Fruit fly (Drosophila melanogaster): Measurements from ENCODE around the gene TfIIFalpha.
A peak's percentile ranks its signal among the peaks of the same experiment; 100 is the strongest.

Gene TfIIFalpha

dm6 chr3R:6426173-6426899, 46.1 kb downstream of the TfIIFalpha start (continued):
- TF ChIP-seq pan (optimal IDR thresholded peaks at IDR 0.05) = no peak
- peak in 1 of 2 experiments; percentile 50 for TF ChIP-seq pan (GFP tag; optimal IDR thresholded peaks at IDR 0.05 in 1 of 2, IDR thresholded peaks at IDR 0.05 in 1 of 2)
- peak; percentile 60 for TF ChIP-seq ftz-f1 (GFP tag; optimal IDR thresholded peaks at IDR 0.05)
- TF ChIP-seq unc-4 (GFP tag; IDR thresholded peaks at IDR 0.05; ENCODE audit: partially characterized antibody) = no peak
- 0 out of 2 replicates have a peak, but pooled peaks have one; percentile 12 for TF ChIP-seq Scr (GFP tag; IDR thresholded peaks at IDR 0.05; ENCODE audit: partially characterized antibody)
- TF ChIP-seq CG13287 (GFP tag; IDR thresholded peaks at IDR 0.05; ENCODE audit: partially characterized antibody) = peak; percentile 30; the same call in 1 of the 2 replicates
- peak; percentile 93 for TF ChIP-seq crol (GFP tag; IDR thresholded peaks at IDR 0.05)
- peak; percentile 27; the same call in 1 of the 3 replicates for TF ChIP-seq ci (GFP tag; IDR thresholded peaks at IDR 0.05)
- TF ChIP-seq hkb (optimal IDR thresholded peaks at IDR 0.05) = no peak
- TF ChIP-seq hkb (GFP tag; IDR thresholded peaks at IDR 0.05) = peak; percentile 43; the same call in 1 of the 2 replicates
- peak; percentile 66 for TF ChIP-seq CG10431 (GFP tag; optimal IDR thresholded peaks at IDR 0.05)
- no peak for TF ChIP-seq gsb-n (tag; optimal IDR thresholded peaks at IDR 0.05)
- TF ChIP-seq ham (GFP tag; IDR thresholded peaks at IDR 0.05) = no peak
- peak; percentile 12; the same call in 1 of the 2 replicates for TF ChIP-seq amos (GFP tag; IDR thresholded peaks at IDR 0.05; ENCODE audit: partially characterized antibody)
- TF ChIP-seq insv (GFP tag; optimal IDR thresholded peaks at IDR 0.05) = peak; percentile 65 to 96
- TF ChIP-seq CG2199 (GFP tag; IDR thresholded peaks at IDR 0.05) = peak; percentile 88; the same call in 2 of the 3 replicates
- peak; percentile 55; the same call in 1 of the 2 replicates for TF ChIP-seq CG32532 (GFP tag; IDR thresholded peaks at IDR 0.05)
- TF ChIP-seq Jarid2 (GFP tag; optimal IDR thresholded peaks at IDR 0.05) = no peak
- TF ChIP-seq CG4617 (GFP tag; optimal IDR thresholded peaks at IDR 0.05; ENCODE audit: borderline replicate concordance) = no peak
- TF ChIP-seq caup (GFP tag; optimal IDR thresholded peaks at IDR 0.05; ENCODE audit: severe bottlenecking) = no peak
- TF ChIP-seq Hmr (GFP tag; optimal IDR thresholded peaks at IDR 0.05) = peak; percentile 1
- peak; percentile 43 for TF ChIP-seq CG17568 (GFP tag; optimal IDR thresholded peaks at IDR 0.05)
- TF ChIP-seq disco-r (GFP tag; optimal IDR thresholded peaks at IDR 0.05) = no peak
- TF ChIP-seq otp (GFP tag; IDR thresholded peaks at IDR 0.05) = peak; percentile 4; the same call in 1 of the 3 replicates
- TF ChIP-seq E2f1 (GFP tag; IDR thresholded peaks at IDR 0.05) = peak; percentile 23; the same call in 1 of the 2 replicates
- TF ChIP-seq Ada2b (GFP tag; IDR thresholded peaks at IDR 0.05) = 0 out of 2 replicates have a peak, but pooled peaks have one; percentile 9
- TF ChIP-seq CG10543 (GFP tag; optimal IDR thresholded peaks at IDR 0.05) = peak; percentile 49
- TF ChIP-seq kni (GFP tag; optimal IDR thresholded peaks at IDR 0.05) = peak; percentile 80
- peak; percentile 100 for TF ChIP-seq CG3407 (GFP tag; optimal IDR thresholded peaks at IDR 0.05)
- TF ChIP-seq CG32767 (GFP tag; IDR thresholded peaks at IDR 0.05) = no peak
- peak; percentile 7 for TF ChIP-seq BtbVII (GFP tag; optimal IDR thresholded peaks at IDR 0.05)
- TF ChIP-seq CG14441 (GFP tag; IDR thresholded peaks at IDR 0.05) = 0 out of 2 replicates have a peak, but pooled peaks have one; percentile 29
- peak; percentile 11 for TF ChIP-seq sqz (GFP tag; optimal IDR thresholded peaks at IDR 0.05)
- TF ChIP-seq CG34224 (GFP tag; IDR thresholded peaks at IDR 0.05; ENCODE audit: partially characterized antibody) = 0 out of 3 replicates have a peak, but pooled peaks have one; percentile 48
- TF ChIP-seq gro (GFP tag; optimal IDR thresholded peaks at IDR 0.05) = peak; percentile 14
- peak; percentile 19; the same call in 1 of the 3 replicates for TF ChIP-seq so (GFP tag; IDR thresholded peaks at IDR 0.05)
- peak; percentile 1 for TF ChIP-seq Fer1 (GFP tag; optimal IDR thresholded peaks at IDR 0.05)

Data from whole organism, embryonic.